Fruit fly (Drosophila melanogaster): Measurements from ENCODE around the gene stx.

stx gene

DNA sequence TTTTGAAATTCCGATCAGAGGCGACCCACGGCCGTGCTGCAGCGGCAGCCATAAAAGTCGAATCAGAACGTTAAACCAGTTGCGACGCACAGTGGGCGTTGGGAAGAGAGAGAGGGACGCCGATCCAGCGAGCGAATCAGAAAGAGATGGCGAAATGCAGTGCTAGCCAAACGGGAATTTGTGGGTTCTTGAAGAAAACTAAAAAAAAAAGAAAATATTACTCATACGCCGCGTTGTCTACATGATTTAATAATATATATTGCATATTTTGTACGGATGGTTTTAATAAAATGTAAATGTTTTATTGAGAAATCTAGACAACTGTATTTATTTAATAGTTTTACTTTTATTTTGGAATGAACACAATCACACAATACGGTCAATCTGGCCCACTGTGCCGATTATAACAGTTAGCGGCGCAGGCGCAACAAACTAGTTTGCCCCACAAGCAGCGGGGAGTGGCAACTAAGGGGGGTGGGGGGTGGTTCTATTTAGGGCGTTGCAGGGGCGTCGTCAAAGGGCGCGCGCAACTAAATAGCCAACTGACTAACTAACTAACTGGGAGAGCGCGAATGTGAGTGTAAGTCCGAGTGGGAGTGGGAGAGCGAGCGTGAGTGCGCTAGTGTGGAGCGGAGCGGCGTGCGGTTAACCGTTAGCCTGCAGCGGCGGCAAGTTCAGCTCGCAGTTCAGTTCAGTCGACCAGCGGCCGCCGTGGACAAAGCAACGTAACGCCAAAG lies 27.3 kb upstream of the stx start, which contains the start of gene CG15211:
TSS of gene CG15211 (plus strand) at position 686 of the 737 bp plus-strand sequence.
- TF ChIP-seq CG18011 (GFP tag; optimal IDR thresholded peaks at IDR 0.05): no peak
- peak; percentile 44; the same call in 1 of the 2 replicates for TF ChIP-seq ranshi (GFP tag; IDR thresholded peaks at IDR 0.05)
- peak; percentile 72 for TF ChIP-seq Nf-YC (tag; optimal IDR thresholded peaks at IDR 0.05)
- TF ChIP-seq Camta (GFP tag; optimal IDR thresholded peaks at IDR 0.05): peak; percentile 8
- no peak for TF ChIP-seq pnt (GFP tag; optimal IDR thresholded peaks at IDR 0.05)
- TF ChIP-seq CG15073 (GFP tag; optimal IDR thresholded peaks at IDR 0.05): peak; percentile 35
- no peak for TF ChIP-seq CG4854 (GFP tag; optimal IDR thresholded peaks at IDR 0.05)
- no peak for TF ChIP-seq CG6791 (GFP tag; IDR thresholded peaks at IDR 0.05; ENCODE audit: partially characterized antibody)
- TF ChIP-seq lab (GFP tag; optimal IDR thresholded peaks at IDR 0.05): peak; percentile 76
- no peak for TF ChIP-seq CG8765 (GFP tag; IDR thresholded peaks at IDR 0.05)
- peak; percentile 67 for TF ChIP-seq CG18619 (GFP tag; optimal IDR thresholded peaks at IDR 0.05)
- no peak for TF ChIP-seq mam (GFP tag; optimal IDR thresholded peaks at IDR 0.05)
- TF ChIP-seq Lpt (GFP tag; optimal IDR thresholded peaks at IDR 0.05): no peak
- no peak for TF ChIP-seq ato (GFP tag; IDR thresholded peaks at IDR 0.05; ENCODE audit: partially characterized antibody)
- TF ChIP-seq Nf-YB (GFP tag; optimal IDR thresholded peaks at IDR 0.05): peak; percentile 71
- TF ChIP-seq MTF-1 (GFP tag; optimal IDR thresholded peaks at IDR 0.05; ENCODE audit: borderline replicate concordance): no peak
- peak; percentile 38; the same call in 1 of the 4 replicates for TF ChIP-seq Gug (GFP tag; IDR thresholded peaks at IDR 0.05)
- TF ChIP-seq YL-1 (GFP tag; optimal IDR thresholded peaks at IDR 0.05): peak; percentile 14
- no peak for TF ChIP-seq CG13123 (GFP tag; optimal IDR thresholded peaks at IDR 0.05)
- peak; percentile 70 for TF ChIP-seq CG4424 (GFP tag; optimal IDR thresholded peaks at IDR 0.05)
- TF ChIP-seq lmd (GFP tag; IDR thresholded peaks at IDR 0.05): peak; percentile 76
- peak; percentile 15 for TF ChIP-seq tx (GFP tag; optimal IDR thresholded peaks at IDR 0.05)
- no peak for TF ChIP-seq CG5953 (GFP tag; IDR thresholded peaks at IDR 0.05)
- TF ChIP-seq bigmax (GFP tag; optimal IDR thresholded peaks at IDR 0.05): no peak
- no peak for TF ChIP-seq CG4282 (GFP tag; optimal IDR thresholded peaks at IDR 0.05)
- no peak for TF ChIP-seq CG7745 (tag; optimal IDR thresholded peaks at IDR 0.05)
- no peak for TF ChIP-seq Neu2 (GFP tag; optimal IDR thresholded peaks at IDR 0.05; ENCODE audit: borderline replicate concordance)
- TF ChIP-seq CG11504 (tag; optimal IDR thresholded peaks at IDR 0.05): peak; percentile 79
- TF ChIP-seq Bteb2 (GFP tag; optimal IDR thresholded peaks at IDR 0.05): no peak
- no peak for TF ChIP-seq klu (GFP tag; IDR thresholded peaks at IDR 0.05)
- TF ChIP-seq ewg (GFP tag; optimal IDR thresholded peaks at IDR 0.05): peak; percentile 72
- no peak for TF ChIP-seq D (optimal IDR thresholded peaks at IDR 0.05)
- TF ChIP-seq D (GFP tag; optimal IDR thresholded peaks at IDR 0.05): peak; percentile 63
- TF ChIP-seq Blimp-1 (GFP tag; optimal IDR thresholded peaks at IDR 0.05): peak; percentile 76
- peak; percentile 39 for TF ChIP-seq CG10431 (GFP tag; optimal IDR thresholded peaks at IDR 0.05)
- TF ChIP-seq CG9876 (GFP tag; optimal IDR thresholded peaks at IDR 0.05): no peak
- peak; percentile 80 for TF ChIP-seq CG12391 (tag; optimal IDR thresholded peaks at IDR 0.05)
- peak; percentile 92 for TF ChIP-seq sens (GFP tag)
- TF ChIP-seq CG7963 (GFP tag; IDR thresholded peaks at IDR 0.05; ENCODE audit: partially characterized antibody): no peak
- TF ChIP-seq Hey (tag; optimal IDR thresholded peaks at IDR 0.05): no peak
- no peak for TF ChIP-seq sna (GFP tag; IDR thresholded peaks at IDR 0.05; ENCODE audit: partially characterized antibody)
- TF ChIP-seq Ets97D (GFP tag; optimal IDR thresholded peaks at IDR 0.05): no peak
- TF ChIP-seq Kr (GFP tag; optimal IDR thresholded peaks at IDR 0.05): no peak
- peak; percentile 30 for TF ChIP-seq chn (GFP tag; optimal IDR thresholded peaks at IDR 0.05)
- peak; percentile 61 for TF ChIP-seq sd (tag; optimal IDR thresholded peaks at IDR 0.05)
- TF ChIP-seq pfk (GFP tag; optimal IDR thresholded peaks at IDR 0.05): no peak
- TF ChIP-seq kay (GFP tag; optimal IDR thresholded peaks at IDR 0.05): peak; percentile 34
- TF ChIP-seq CG15601 (tag; optimal IDR thresholded peaks at IDR 0.05): peak; percentile 78
- peak; percentile 62 for TF ChIP-seq NfI (GFP tag; optimal IDR thresholded peaks at IDR 0.05)

All from whole organism, embryonic.